Worm (Caenorhabditis elegans) whole organism, L3 larva: ENCODE results near the gene Y38H6C.13.
"Not testable (repeated sequence)": the region's sequence is repeated elsewhere in the genome, so short reads cannot be mapped to it uniquely, and the experiment has no call there.

ENCODE experiments used
- R02D3.7 ChIP-seq: fragments of 150-350 bp; optimal IDR thresholded peaks from 2 replicates; lab custom pipeline; 2014; ENCODE audit warnings: missing biosample characterization, missing genetic modification characterization
- ama-1 ChIP-seq: fragments of 150-350 bp; optimal IDR thresholded peaks from 2 replicates; lab custom pipeline; 2018
- ceh-82 ChIP-seq: fragments of 150-350 bp; optimal IDR thresholded peaks from 2 replicates; lab custom pipeline; 2014; ENCODE audit warnings: missing biosample characterization, missing genetic modification characterization
- daf-12 ChIP-seq: fragments of 150-350 bp; optimal IDR thresholded peaks from 2 replicates; lab custom pipeline; 2014; ENCODE audit warnings: missing biosample characterization, missing genetic modification reagents, missing genetic modification characterization
- egl-27 ChIP-seq: sonication (generic microtip); optimal IDR thresholded peaks from 4 replicates; lab custom pipeline; 2017; ENCODE audit warnings: missing biosample characterization, missing genetic modification reagents, missing genetic modification characterization
- elt-1 ChIP-seq: fragments of 150-350 bp; optimal IDR thresholded peaks from 2 replicates; lab custom pipeline; 2014; ENCODE audit warnings: missing biosample characterization, missing genetic modification characterization
- elt-2 ChIP-seq: sonication (generic microtip); optimal IDR thresholded peaks from 2 replicates; lab custom pipeline; 2016; ENCODE audit warnings: missing genetic modification reagents, mild to moderate bottlenecking, missing genetic modification characterization, missing compliant biosample characterization
- eor-1 ChIP-seq, 2 experiments: fragments of 150-350 bp; optimal IDR thresholded peaks; 2 replicates each; lab custom pipeline; 2014 to 2018; ENCODE audit warnings: missing biosample characterization in 2 of 2, missing genetic modification characterization in 2 of 2
- fkh-10 ChIP-seq: sonication (generic microtip); optimal IDR thresholded peaks from 2 replicates; lab custom pipeline; 2017; ENCODE audit warnings: missing biosample characterization, missing genetic modification reagents, missing genetic modification characterization
- hmg-11 ChIP-seq: sonication (generic microtip); optimal IDR thresholded peaks from 2 replicates; lab custom pipeline; 2016; ENCODE audit warnings: missing genetic modification characterization, missing compliant biosample characterization
- jun-1 ChIP-seq: fragments of 150-350 bp; optimal IDR thresholded peaks from 2 replicates; lab custom pipeline; 2014; ENCODE audit warnings: missing biosample characterization, missing genetic modification reagents, missing genetic modification characterization
- lin-15B ChIP-seq: fragments of 150-350 bp; optimal IDR thresholded peaks from 2 replicates; lab custom pipeline; 2014; ENCODE audit warnings: missing biosample characterization, missing genetic modification characterization
- lsy-12 ChIP-seq: sonication (generic microtip); optimal IDR thresholded peaks from 2 replicates; lab custom pipeline; 2016; ENCODE audit warnings: mild to moderate bottlenecking, missing genetic modification characterization, missing compliant biosample characterization
- mdl-1 ChIP-seq: fragments of 150-350 bp; optimal IDR thresholded peaks from 2 replicates; lab custom pipeline; 2014; ENCODE audit warnings: missing biosample characterization, missing genetic modification characterization
- mml-1 ChIP-seq: fragments of 150-350 bp; sonication (generic microtip); optimal IDR thresholded peaks from 3 replicates; lab custom pipeline; 2014; ENCODE audit warnings: missing biosample characterization, missing genetic modification characterization
- nfya-1 ChIP-seq: sonication (generic microtip); optimal IDR thresholded peaks from 2 replicates; lab custom pipeline; 2017; ENCODE audit warnings: missing genetic modification characterization, mild to moderate bottlenecking, missing compliant biosample characterization, antibody characterized with exemption, moderate library complexity; ENCODE audit not compliant: insufficient read depth
- nhr-11 ChIP-seq: fragments of 150-350 bp; optimal IDR thresholded peaks from 2 replicates; lab custom pipeline; 2014; ENCODE audit warnings: missing biosample characterization, missing genetic modification characterization
- nhr-25 ChIP-seq: sonication (generic microtip); optimal IDR thresholded peaks from 2 replicates; lab custom pipeline; 2017; ENCODE audit warnings: missing biosample characterization, missing genetic modification characterization
- nhr-28 ChIP-seq: fragments of 150-350 bp; optimal IDR thresholded peaks from 2 replicates; lab custom pipeline; 2014; ENCODE audit warnings: missing biosample characterization, missing genetic modification characterization
- nhr-76 ChIP-seq: fragments of 150-350 bp; sonication (generic microtip); optimal IDR thresholded peaks from 5 replicates; lab custom pipeline; 2014; ENCODE audit warnings: missing biosample characterization, missing genetic modification characterization
- pha-4 ChIP-seq: fragments of 150-350 bp; optimal IDR thresholded peaks from 2 replicates; lab custom pipeline; 2014; ENCODE audit warnings: missing biosample characterization, missing genetic modification reagents, missing genetic modification characterization
- pqm-1 ChIP-seq: fragments of 150-350 bp; optimal IDR thresholded peaks from 2 replicates; lab custom pipeline; 2017; ENCODE audit warnings: missing biosample characterization, missing genetic modification characterization, inconsistent platforms
- sea-2 ChIP-seq: fragments of 150-350 bp; sonication (generic microtip); optimal IDR thresholded peaks from 4 replicates; lab custom pipeline; 2014; ENCODE audit warnings: missing biosample characterization, missing genetic modification reagents, missing genetic modification characterization
- snpc-4 ChIP-seq: fragments of 150-350 bp; optimal IDR thresholded peaks from 2 replicates; lab custom pipeline; 2014; ENCODE audit warnings: missing biosample characterization, missing genetic modification characterization
- unc-39 ChIP-seq: sonication (generic microtip); optimal IDR thresholded peaks from 4 replicates; lab custom pipeline; 2017; ENCODE audit warnings: missing biosample characterization, missing genetic modification characterization
- zag-1 ChIP-seq: fragments of 150-350 bp; optimal IDR thresholded peaks from 2 replicates; lab custom pipeline; 2014; ENCODE audit warnings: missing biosample characterization, missing genetic modification characterization
- ztf-11 ChIP-seq: fragments of 150-350 bp; optimal IDR thresholded peaks from 2 replicates; lab custom pipeline; 2014; ENCODE audit warnings: missing biosample characterization, missing genetic modification characterization

The Y38H6C.13 gene

ce11 chrV:20561795-20562194 is 34.2 kb downstream of the Y38H6C.13 start, which contains the start of gene F26F2.1:
Gene F26F2.1 (minus strand): TSS chrV:20561895.
- TF ChIP-seq egl-27 (tag; lab: Kevin White, UChicago) = no peak
- TF ChIP-seq ceh-82 = no peak

DNA sequence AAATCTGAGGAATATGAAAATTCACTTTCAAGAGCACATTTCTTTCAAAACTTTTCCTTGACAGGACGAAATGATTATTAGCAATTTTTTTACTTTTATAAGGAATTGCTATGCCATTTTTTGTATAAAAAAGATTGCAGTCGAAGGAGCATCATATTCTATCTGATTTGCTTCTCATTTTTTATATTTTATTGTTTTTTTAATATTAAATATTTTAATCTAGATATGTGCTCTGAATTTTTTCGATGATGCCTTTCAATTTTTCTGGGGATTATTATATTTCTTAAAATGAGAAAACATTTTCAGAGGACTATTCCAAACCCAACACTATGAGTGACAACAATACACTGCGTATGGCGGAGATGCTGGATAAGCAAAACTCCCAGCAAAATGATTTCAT is 36.5 kb downstream of the Y38H6C.13 start, which contains the start of gene F26F2.13:
TSS of gene F26F2.13 (plus strand) at position 301 of the 400 bp plus-strand sequence.
- TF ChIP-seq elt-2; nfya-1 (tag; lab: Kevin White, UChicago); ama-1: not testable (repeated sequence)
- TF ChIP-seq, all 47 proteins: peak for 0; not testable (repeated sequence) for 47

- TF ChIP-seq ztf-11 (tag; lab: Kevin White, UChicago) (no peak), nfya-1 (tag; lab: Kevin White, UChicago) (no peak), pha-4 (tag; lab: Kevin White, UChicago) (no peak), nhr-28 (no peak), lin-15B (no peak), zag-1 (no peak), snpc-4 (tag; lab: Kevin White, UChicago) (no peak), sea-2 (GFP tag; lab: Kevin White, UChicago) (no peak), eor-1 (tag; optimal IDR thresholded peaks at IDR 0.05; lab: Kevin White, UChicago) (no peak)
Measured at ce11 chrV:20566454-20566853, 38.9 kb downstream of the Y38H6C.13 start, which contains the start of gene F26F2.3. Gene F26F2.3 (minus strand): TSS chrV:20566554.

- not testable (repeated sequence) for TF ChIP-seq pha-4 (tag; lab: Kevin White, UChicago); fkh-10; ceh-82
Measured at ce11 chrV:20568995-20569394, 41.4 kb downstream of the Y38H6C.13 start, which contains the start of gene F26F2.4. Gene F26F2.4 (plus strand): TSS chrV:20569295.

- TF ChIP-seq lsy-12 = no peak
- no peak for TF ChIP-seq R02D3.7 (tag; lab: Kevin White, UChicago)
- no peak for TF ChIP-seq nhr-28
- no peak for TF ChIP-seq unc-39 (tag; lab: Kevin White, UChicago)
- TF ChIP-seq elt-2 = no peak
Measured at ce11 chrV:20573392-20573791, 45.8 kb downstream of the Y38H6C.13 start, which contains the start of gene F26F2.5. Gene F26F2.5 (plus strand): TSS chrV:20573692.

DNA sequence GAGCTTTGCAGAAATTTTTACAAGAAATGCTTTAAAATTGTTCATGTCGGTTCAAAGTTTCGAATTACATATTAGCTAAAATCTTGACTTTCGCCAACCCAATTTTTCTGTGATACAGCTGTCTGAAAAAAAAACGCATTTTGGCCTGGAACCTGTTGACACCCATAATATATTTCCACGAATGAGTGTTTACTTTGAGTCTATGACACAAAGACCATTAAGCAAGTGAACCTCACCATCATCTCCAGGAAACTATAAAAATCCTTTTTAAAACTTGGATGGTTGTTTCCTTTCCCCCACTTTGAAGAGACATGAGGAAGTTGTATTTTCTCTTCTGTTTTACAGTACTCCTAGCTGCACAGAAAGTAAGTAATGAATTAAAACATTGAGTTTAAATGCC is 46.7 kb downstream of the Y38H6C.13 start, which contains the start of gene clec-263:
TSS of gene clec-263 (plus strand) at position 301 of the 400 bp plus-strand sequence.
- TF ChIP-seq fkh-10 (no peak), nhr-76 (no peak), elt-1 (tag; lab: Kevin White, UChicago) (no peak), nhr-11 (tag; lab: Kevin White, UChicago) (no peak), mml-1 (no peak), snpc-4 (tag; lab: Kevin White, UChicago) (no peak), sea-2 (GFP tag; lab: Kevin White, UChicago) (no peak)

ce11 chrV:20574872-20575271 is 47.3 kb downstream of the Y38H6C.13 start:
- TF ChIP-seq pqm-1 (tag; lab: Kevin White, UChicago) (no peak), mdl-1 (tag; lab: Kevin White, UChicago) (no peak), elt-2 (no peak), zag-1 (no peak), jun-1 (tag; lab: Kevin White, UChicago) (no peak), daf-12 (tag; lab: Kevin White, UChicago) (no peak), snpc-4 (tag; lab: Kevin White, UChicago) (no peak), nhr-25 (no peak), hmg-11 (tag; lab: Kevin White, UChicago) (no peak)
